Worm (Caenorhabditis elegans) whole organism, L1 larva: ENCODE measurements around the gene K04C2.7.

Source experiments
- C04F5.9 ChIP-seq: sonication (generic microtip); optimal IDR thresholded peaks from 2 replicates; lab custom pipeline; 2016; ENCODE audit warnings: missing genetic modification characterization, missing compliant biosample characterization
- F16B12.6 ChIP-seq: fragments of 150-350 bp; optimal IDR thresholded peaks from 2 replicates; lab custom pipeline; 2014; ENCODE audit warnings: missing biosample characterization, missing genetic modification characterization
- aha-1 ChIP-seq: fragments of 150-350 bp; optimal IDR thresholded peaks from 2 replicates; lab custom pipeline; 2014; ENCODE audit warnings: missing biosample characterization, missing genetic modification characterization
- aly-2 ChIP-seq: fragments of 150-350 bp; optimal IDR thresholded peaks from 2 replicates; lab custom pipeline; 2014; ENCODE audit warnings: missing biosample characterization, missing genetic modification characterization
- blmp-1 ChIP-seq: fragments of 150-350 bp; optimal IDR thresholded peaks from 2 replicates; lab custom pipeline; 2014; ENCODE audit warnings: missing biosample characterization, missing genetic modification characterization
- ceh-63 ChIP-seq: fragments of 200-800 bp; sonication (Bioruptor generic); optimal IDR thresholded peaks from 2 replicates; lab custom pipeline; 2018; ENCODE audit warnings: mild to moderate bottlenecking, missing genetic modification characterization, missing compliant biosample characterization
- ceh-8 ChIP-seq: fragments of 200-800 bp; sonication (Bioruptor generic); optimal IDR thresholded peaks from 2 replicates; lab custom pipeline; 2018; ENCODE audit warnings: mild to moderate bottlenecking, missing genetic modification characterization, moderate library complexity, missing compliant biosample characterization
- ceh-82 ChIP-seq, 3 experiments: fragments of 150-350 bp in 1 of 3; sonication (generic microtip) in 2 of 3; optimal IDR thresholded peaks; 2 replicates each; lab custom pipeline; 2014 to 2017; ENCODE audit warnings: missing biosample characterization in 3 of 3, missing genetic modification characterization in 3 of 3
- ceh-88 ChIP-seq: fragments of 200-800 bp; sonication (Bioruptor generic); IDR thresholded peaks from 2 replicates; pipeline ENCODE4 v1.3.6; 2022; ENCODE audit warnings: missing genetic modification characterization, missing compliant biosample characterization
- ces-1 ChIP-seq: fragments of 150-350 bp; optimal IDR thresholded peaks from 2 replicates; lab custom pipeline; 2014; ENCODE audit warnings: missing biosample characterization, missing genetic modification reagents, missing genetic modification characterization
- dsc-1 ChIP-seq: sonication (generic microtip); optimal IDR thresholded peaks from 2 replicates; lab custom pipeline; 2016; ENCODE audit warnings: mild to moderate bottlenecking, missing genetic modification characterization, missing compliant biosample characterization
- efl-1 ChIP-seq, 4 experiments: fragments of 150-350 bp; optimal IDR thresholded peaks in 3 of 4; peaks in 1 of 4; 1 replicate in 1 of 4; 2 replicates in 3 of 4; lab custom pipeline; 2014; ENCODE audit warnings: missing biosample characterization in 2 of 4, missing genetic modification characterization in 2 of 4, missing genetic modification reagents in 2 of 4
- egl-27 ChIP-seq, 2 experiments: fragments of 150-350 bp in 1 of 2; sonication (generic microtip); optimal IDR thresholded peaks; 3 replicates each; lab custom pipeline; 2017 to 2018; ENCODE audit warnings: missing biosample characterization in 2 of 2, missing genetic modification characterization in 2 of 2, missing genetic modification reagents in 2 of 2
- elt-3 ChIP-seq, 6 experiments: fragments of 150-350 bp in 1 of 6; sonication (generic microtip); optimal IDR thresholded peaks; 2 replicates each; lab custom pipeline; 2017 to 2018; ENCODE audit warnings: missing biosample characterization in 6 of 6, missing genetic modification characterization in 6 of 6, inconsistent platforms in 1 of 6
- ets-5 ChIP-seq: fragments of 200-800 bp; sonication (Bioruptor generic); IDR thresholded peaks from 2 replicates; pipeline ENCODE4 v1.3.6; 2022; ENCODE audit warnings: missing genetic modification characterization, missing compliant biosample characterization
- hlh-4 ChIP-seq: sonication (generic microtip); optimal IDR thresholded peaks from 2 replicates; lab custom pipeline; 2016; ENCODE audit warnings: mild to moderate bottlenecking, missing genetic modification characterization, missing compliant biosample characterization
- hpl-2 ChIP-seq: fragments of 150-350 bp; optimal IDR thresholded peaks from 2 replicates; lab custom pipeline; 2014; ENCODE audit warnings: missing biosample characterization, missing genetic modification reagents, missing genetic modification characterization
- lin-14 ChIP-seq: fragments of 200-800 bp; sonication (Bioruptor generic); optimal IDR thresholded peaks from 2 replicates; lab custom pipeline; 2018; ENCODE audit warnings: mild to moderate bottlenecking, missing genetic modification characterization, moderate library complexity, missing compliant biosample characterization
- lin-35 ChIP-seq, 2 experiments: fragments of 150-350 bp; optimal IDR thresholded peaks; 2 replicates each; lab custom pipeline; 2014; ENCODE audit warnings: missing biosample characterization in 2 of 2, missing genetic modification characterization in 2 of 2, missing genetic modification reagents in 2 of 2
- lin-39 ChIP-seq: fragments of 150-350 bp; optimal IDR thresholded peaks from 2 replicates; lab custom pipeline; 2014; ENCODE audit warnings: missing biosample characterization, missing genetic modification reagents, missing genetic modification characterization
- lsy-2 ChIP-seq, 2 experiments: fragments of 150-350 bp; optimal IDR thresholded peaks; 2 replicates each; lab custom pipeline; 2014; ENCODE audit warnings: missing biosample characterization in 2 of 2, missing genetic modification characterization in 2 of 2
- mdl-1 ChIP-seq, 2 experiments: fragments of 150-350 bp; optimal IDR thresholded peaks; 2 replicates each; lab custom pipeline; 2014 to 2017; ENCODE audit warnings: missing biosample characterization in 2 of 2, missing genetic modification characterization in 2 of 2, inconsistent platforms in 1 of 2
- mep-1 ChIP-seq: fragments of 150-350 bp; optimal IDR thresholded peaks from 2 replicates; lab custom pipeline; 2014; ENCODE audit warnings: missing biosample characterization, missing genetic modification characterization
- nhr-12 ChIP-seq: sonication (generic microtip); optimal IDR thresholded peaks from 2 replicates; lab custom pipeline; 2017; ENCODE audit warnings: missing biosample characterization, missing genetic modification characterization
- nhr-19 ChIP-seq: fragments of 200-800 bp; sonication (Bioruptor generic); conservative IDR thresholded peaks from 2 replicates; pipeline ENCODE4 v1.3.6; 2022; ENCODE audit warnings: missing genetic modification characterization, missing compliant biosample characterization
- nhr-20 ChIP-seq: sonication (generic microtip); optimal IDR thresholded peaks from 2 replicates; lab custom pipeline; 2016; ENCODE audit warnings: mild to moderate bottlenecking, missing genetic modification characterization, missing compliant biosample characterization
- nhr-71 ChIP-seq: sonication (generic microtip); optimal IDR thresholded peaks from 2 replicates; lab custom pipeline; 2016; ENCODE audit warnings: mild to moderate bottlenecking, missing genetic modification characterization, moderate library complexity, missing compliant biosample characterization
- nhr-76 ChIP-seq: sonication (generic microtip); optimal IDR thresholded peaks from 2 replicates; lab custom pipeline; 2017; ENCODE audit warnings: missing biosample characterization, missing genetic modification characterization
- nhr-85 ChIP-seq: sonication (generic microtip); peaks from one replicate; lab custom pipeline; 2016; ENCODE audit warnings: missing genetic modification characterization, inconsistent platforms, missing compliant biosample characterization
- nhr-90 ChIP-seq: sonication (generic microtip); optimal IDR thresholded peaks from 2 replicates; lab custom pipeline; 2016; ENCODE audit warnings: mild to moderate bottlenecking, missing genetic modification characterization, missing compliant biosample characterization; ENCODE audit not compliant: poor library complexity
- rnt-1 ChIP-seq: sonication (generic microtip); optimal IDR thresholded peaks from 2 replicates; lab custom pipeline; 2016; ENCODE audit warnings: mild to moderate bottlenecking, missing genetic modification characterization, moderate library complexity, missing compliant biosample characterization
- sptf-1 ChIP-seq: fragments of 150-350 bp; optimal IDR thresholded peaks from 2 replicates; lab custom pipeline; 2014; ENCODE audit warnings: missing biosample characterization, missing genetic modification characterization
- swsn-7 ChIP-seq: sonication (generic microtip); optimal IDR thresholded peaks from 2 replicates; lab custom pipeline; 2016; ENCODE audit warnings: missing genetic modification characterization, missing compliant biosample characterization
- tbx-2 ChIP-seq: sonication (generic microtip); optimal IDR thresholded peaks from 2 replicates; lab custom pipeline; 2016; ENCODE audit warnings: missing genetic modification characterization, missing compliant biosample characterization
- tlp-1 ChIP-seq: fragments of 150-350 bp; optimal IDR thresholded peaks from 2 replicates; lab custom pipeline; 2014; ENCODE audit warnings: missing biosample characterization, missing genetic modification characterization
- unc-30 ChIP-seq: sonication (generic microtip); optimal IDR thresholded peaks from 2 replicates; lab custom pipeline; 2017; ENCODE audit warnings: missing biosample characterization, missing genetic modification characterization
- unc-62 ChIP-seq: fragments of 150-350 bp; optimal IDR thresholded peaks from 2 replicates; lab custom pipeline; 2014; ENCODE audit warnings: missing biosample characterization, missing genetic modification reagents, missing genetic modification characterization
- unc-98 ChIP-seq: fragments of 200-800 bp; sonication (Bioruptor generic); IDR thresholded peaks from 2 replicates; pipeline ENCODE4 v1.3.6; 2022; ENCODE audit warnings: missing genetic modification characterization, missing compliant biosample characterization
- ztf-11 ChIP-seq, 2 experiments: sonication (generic microtip); optimal IDR thresholded peaks; 2 replicates each; lab custom pipeline; 2016 to 2017; ENCODE audit warnings: missing genetic modification characterization in 2 of 2, missing biosample characterization in 1 of 2, missing compliant biosample characterization in 1 of 2

Gene K04C2.7

DNA sequence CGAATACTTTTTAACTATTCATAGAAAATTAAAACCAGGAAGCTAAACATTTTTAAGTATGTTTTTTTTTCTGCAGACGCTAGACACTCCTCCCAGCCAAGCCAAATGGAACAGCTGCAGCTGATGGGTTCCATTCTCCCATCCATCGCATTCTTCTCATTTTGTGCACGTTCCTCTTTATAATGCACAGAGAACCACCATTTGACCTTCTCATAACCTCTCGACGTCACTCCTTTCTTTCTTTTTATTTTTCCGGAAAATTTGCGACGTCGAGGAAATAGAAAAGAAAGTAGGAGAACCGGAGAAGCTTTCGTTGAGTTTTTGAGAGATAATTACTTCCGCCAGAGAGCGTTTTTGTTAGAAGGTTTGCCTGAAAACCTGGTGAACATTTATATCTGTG lies 9.2 kb upstream of the K04C2.7 start:
- no peak for TF ChIP-seq C04F5.9
- TF ChIP-seq ceh-82 (tag; optimal IDR thresholded peaks at IDR 0.05; lab: Kevin White, UChicago), result peak in 1 of 3 experiments; percentile 24
- TF ChIP-seq tbx-2 (tag; lab: Kevin White, UChicago), result peak; percentile 2
- no peak for TF ChIP-seq F16B12.6 (tag; lab: Kevin White, UChicago)
- TF ChIP-seq lin-14 (GFP tag; lab: Kevin White, UChicago), result peak; percentile 49
- no peak for TF ChIP-seq swsn-7 (tag; lab: Kevin White, UChicago)
- TF ChIP-seq rnt-1 (tag; lab: Kevin White, UChicago), result peak; percentile 12

DNA sequence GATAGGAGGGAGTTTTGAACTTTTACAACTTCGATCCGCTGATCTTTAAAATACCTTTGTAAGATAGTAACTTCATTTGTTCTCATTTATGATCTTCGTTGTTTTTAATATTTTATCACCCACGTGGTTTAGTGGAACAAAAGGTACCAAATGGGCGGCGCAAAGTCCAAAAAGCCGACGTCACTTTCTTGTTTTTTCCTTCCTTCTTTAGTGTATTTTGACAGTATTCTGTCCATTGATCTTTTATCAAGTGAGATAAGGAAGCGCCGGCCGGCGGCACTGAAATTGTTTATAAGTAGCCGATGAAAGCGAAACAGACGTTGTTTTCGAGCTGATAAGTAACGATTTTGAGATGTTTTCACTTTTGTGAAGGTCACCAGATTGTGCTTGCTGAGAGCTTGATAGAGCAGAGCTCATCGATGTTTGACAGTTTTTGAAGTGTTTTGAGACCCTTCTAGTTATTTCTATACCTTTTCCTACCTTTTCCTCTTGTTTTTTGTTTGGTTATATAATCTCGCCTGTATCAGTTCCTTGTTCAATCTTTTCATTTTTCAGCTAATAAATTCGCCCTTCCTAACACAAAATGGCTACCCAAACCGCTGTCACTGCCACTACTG lies 8.3 kb upstream of the K04C2.7 start, which contains the start of gene K04C2.3:
TSS of gene K04C2.3 (plus strand) at position 556 of the 617 bp plus-strand sequence.
- TF ChIP-seq F16B12.6 (tag; lab: Kevin White, UChicago) (no peak), aly-2 (tag; lab: Kevin White, UChicago) (no peak), hlh-4 (tag; lab: Kevin White, UChicago) (no peak), ceh-88 (GFP tag; lab: Robert Waterston, UW) (peak; percentile 28; the same call in 1 of the 2 replicates), unc-62 (GFP tag; lab: Kevin White, UChicago) (no peak), ztf-11 (tag; optimal IDR thresholded peaks at IDR 0.05; lab: Kevin White, UChicago) (no peak), ceh-63 (GFP tag; lab: Kevin White, UChicago) (no peak), swsn-7 (tag; lab: Kevin White, UChicago) (no peak), nhr-71 (peak; percentile 20), blmp-1 (tag; lab: Kevin White, UChicago) (peak; percentile 19), lin-35 (GFP tag; optimal IDR thresholded peaks at IDR 0.05; lab: Kevin White, UChicago) (no peak), nhr-12 (tag; lab: Kevin White, UChicago) (no peak), lsy-2 (tag; optimal IDR thresholded peaks at IDR 0.05; lab: Kevin White, UChicago) (no peak), rnt-1 (tag; lab: Kevin White, UChicago) (peak; percentile 26), ces-1 (GFP tag; lab: Kevin White, UChicago) (no peak), lin-39 (tag; lab: Kevin White, UChicago) (no peak), aha-1 (tag; lab: Kevin White, UChicago) (no peak), nhr-19 (GFP tag; lab: Robert Waterston, UW) (peak; percentile 15; the same call in 1 of the 2 replicates), hpl-2 (GFP tag; lab: Kevin White, UChicago) (no peak), nhr-85 (tag; lab: Kevin White, UChicago) (no peak), egl-27 (tag; optimal IDR thresholded peaks at IDR 0.05; lab: Kevin White, UChicago) (no peak), sptf-1 (tag; lab: Kevin White, UChicago) (no peak), unc-98 (GFP tag; lab: Robert Waterston, UW) (no peak), nhr-76 (no peak), elt-3 (tag; optimal IDR thresholded peaks at IDR 0.05; lab: Kevin White, UChicago) (peak in 2 of 6 experiments; percentile 10), ceh-8 (GFP tag; lab: Kevin White, UChicago) (no peak), unc-30 (no peak), mdl-1 (tag; optimal IDR thresholded peaks at IDR 0.05; lab: Kevin White, UChicago) (no peak), mep-1 (no peak), nhr-20 (peak; percentile 6), tlp-1 (tag; lab: Kevin White, UChicago) (no peak), dsc-1 (tag; lab: Kevin White, UChicago) (no peak), nhr-90 (no peak), tbx-2 (tag; lab: Kevin White, UChicago) (peak; percentile 6), efl-1 (optimal IDR thresholded peaks at IDR 0.05; lab: Kevin White, UChicago) (no peak), efl-1 (GFP tag; optimal IDR thresholded peaks at IDR 0.05 in 1 of 2; lab: Kevin White, UChicago) (peak in 1 of 2 experiments; percentile 71), ets-5 (GFP tag; lab: Robert Waterston, UW) (no peak), ceh-82 (tag; optimal IDR thresholded peaks at IDR 0.05; lab: Kevin White, UChicago) (no peak)
